Worm (Caenorhabditis elegans): ENCODE data around the gene pan-1.

pan-1 gene

ce11 chrIII:4560393-4560890 lies 2.1 kb upstream of the pan-1 start (continued):
- TF ChIP-seq lin-13 (GFP tag; optimal IDR thresholded peaks at IDR 0.05) (peak; percentile 45), nhr-11 (tag; optimal IDR thresholded peaks at IDR 0.05) (no peak), aha-1 (tag; optimal IDR thresholded peaks at IDR 0.05) (no peak), mep-1 (tag; optimal IDR thresholded peaks at IDR 0.05) (peak; percentile 81), tlp-1 (tag; optimal IDR thresholded peaks at IDR 0.05) (no peak), skn-1 (tag; optimal IDR thresholded peaks at IDR 0.05) (peak; percentile 50), mdl-1 (tag; optimal IDR thresholded peaks at IDR 0.05) (peak in 1 of 2 experiments; percentile 55), dpl-1 (GFP tag; optimal IDR thresholded peaks at IDR 0.05) (peak in 2 of 3 experiments; percentile 34 to 47), hlh-17 (GFP tag; optimal IDR thresholded peaks at IDR 0.05; ENCODE audit: borderline replicate concordance) (no peak), unc-62 (GFP tag; optimal IDR thresholded peaks at IDR 0.05) (no peak), grh-1 (GFP tag; IDR thresholded peaks at IDR 0.05) (peak; percentile 36; the same call in 1 of the 2 replicates), jun-1 (tag; optimal IDR thresholded peaks at IDR 0.05) (peak; percentile 41), zag-1 (tag; optimal IDR thresholded peaks at IDR 0.05) (no peak), lsy-2 (tag; optimal IDR thresholded peaks at IDR 0.05) (peak; percentile 61), sptf-1 (tag; optimal IDR thresholded peaks at IDR 0.05) (no peak), irx-1 (tag; optimal IDR thresholded peaks at IDR 0.05) (peak; percentile 35), alr-1 (tag; optimal IDR thresholded peaks at IDR 0.05; ENCODE audit: borderline replicate concordance) (no peak), elt-2 (tag; optimal IDR thresholded peaks at IDR 0.05) (no peak), unc-130 (tag; optimal IDR thresholded peaks at IDR 0.05) (peak; percentile 24), fkh-10 (GFP tag; optimal IDR thresholded peaks at IDR 0.05) (no peak)

ce11 chrIII:4561286-4561685 lies 1.3 kb upstream of the pan-1 start:
- TF ChIP-seq mdl-1 (tag; optimal IDR thresholded peaks at IDR 0.05) (no peak), nhr-19 (GFP tag; conservative IDR thresholded peaks at IDR 0.05) (no peak), Y116A8C.19 (tag; optimal IDR thresholded peaks at IDR 0.05; ENCODE audit: borderline replicate concordance) (no peak), lin-13 (GFP tag; optimal IDR thresholded peaks at IDR 0.05) (no peak), fkh-10 (GFP tag; optimal IDR thresholded peaks at IDR 0.05) (no peak), nhr-47 (tag; optimal IDR thresholded peaks at IDR 0.05) (no peak), nhr-76 (tag; optimal IDR thresholded peaks at IDR 0.05) (no peak), ceh-63 (GFP tag; optimal IDR thresholded peaks at IDR 0.05) (no peak), lin-14 (GFP tag; optimal IDR thresholded peaks at IDR 0.05) (no peak), jun-1 (tag; optimal IDR thresholded peaks at IDR 0.05) (no peak), blmp-1 (tag; optimal IDR thresholded peaks at IDR 0.05) (no peak), zag-1 (tag; optimal IDR thresholded peaks at IDR 0.05) (no peak), unc-30 (tag; optimal IDR thresholded peaks at IDR 0.05) (no peak), rnt-1 (tag; optimal IDR thresholded peaks at IDR 0.05) (no peak), C16A3.4 (tag; optimal IDR thresholded peaks at IDR 0.05) (no peak), ces-1 (GFP tag; optimal IDR thresholded peaks at IDR 0.05) (no peak), ceh-88 (GFP tag; IDR thresholded peaks at IDR 0.05) (no peak), nhr-12 (tag; optimal IDR thresholded peaks at IDR 0.05) (no peak)

ce11 chrIII:4568030-4568429 lies 5.5 kb downstream of the pan-1 start, which contains the start of gene mlcd-1:
Gene mlcd-1 (minus strand): TSS chrIII:4568130.
- TF ChIP-seq lin-14 (GFP tag; optimal IDR thresholded peaks at IDR 0.05) = no peak
- TF ChIP-seq ces-1 (GFP tag; optimal IDR thresholded peaks at IDR 0.05) = no peak
- no peak for TF ChIP-seq unc-30 (tag; optimal IDR thresholded peaks at IDR 0.05)
- TF ChIP-seq pag-3 (tag; optimal IDR thresholded peaks at IDR 0.05; ENCODE audit: borderline replicate concordance, insufficient read depth) = no peak
- TF ChIP-seq nhr-77 (tag; optimal IDR thresholded peaks at IDR 0.05) = no peak
- TF ChIP-seq lin-13 (GFP tag; optimal IDR thresholded peaks at IDR 0.05) = no peak
- TF ChIP-seq ceh-8 (GFP tag; optimal IDR thresholded peaks at IDR 0.05) = no peak
- TF ChIP-seq C34B4.2 (tag; optimal IDR thresholded peaks at IDR 0.05) = no peak
- TF ChIP-seq nhr-237 (tag; optimal IDR thresholded peaks at IDR 0.05) = no peak
- TF ChIP-seq jun-1 (tag; optimal IDR thresholded peaks at IDR 0.05) = no peak

Measured in whole organism, L1 larva.